Worm (Caenorhabditis elegans) whole organism, early embryonic: ENCODE measurements around the gene C36C5.14.

Experiments
- F13C5.2 ChIP-seq: sonication (generic microtip); optimal IDR thresholded peaks from 2 replicates; lab custom pipeline; 2017; ENCODE audit warnings: mild to moderate bottlenecking, missing genetic modification characterization, inconsistent platforms, missing compliant biosample characterization
- aly-1 ChIP-seq: sonication (generic microtip); optimal IDR thresholded peaks from 2 replicates; lab custom pipeline; 2016; ENCODE audit warnings: missing genetic modification characterization, missing compliant biosample characterization
- ama-1 ChIP-seq: fragments of 150-350 bp; optimal IDR thresholded peaks from 2 replicates; lab custom pipeline; 2014
- ceh-13 ChIP-seq: fragments of 200-800 bp; sonication (Bioruptor generic); optimal IDR thresholded peaks from 2 replicates; lab custom pipeline; 2018; ENCODE audit warnings: mild to moderate bottlenecking, missing genetic modification characterization, missing compliant biosample characterization
- flt-1 ChIP-seq: fragments of 200-800 bp; sonication (Bioruptor generic); IDR thresholded peaks from 2 replicates; pipeline ENCODE4 v1.3.6; 2022; ENCODE audit warnings: missing genetic modification characterization, missing compliant biosample characterization
- pes-1 ChIP-seq: fragments of 200-800 bp; sonication (Bioruptor generic); IDR thresholded peaks from 2 replicates; pipeline ENCODE4 v1.3.6; 2022; ENCODE audit warnings: missing genetic modification reagents, missing genetic modification characterization, missing compliant biosample characterization
- scrt-1 ChIP-seq: fragments of 200-800 bp; sonication (Bioruptor generic); IDR thresholded peaks from 2 replicates; pipeline ENCODE4 v1.3.6; 2022; ENCODE audit warnings: missing genetic modification characterization, missing compliant biosample characterization
- sea-1 ChIP-seq: fragments of 200-800 bp; sonication (Bioruptor generic); conservative IDR thresholded peaks from 2 replicates; pipeline ENCODE4 v1.3.6; 2022; ENCODE audit warnings: missing genetic modification characterization, missing compliant biosample characterization
- tra-4 ChIP-seq: sonication (generic microtip); optimal IDR thresholded peaks from 2 replicates; lab custom pipeline; 2017; ENCODE audit warnings: missing genetic modification characterization, missing compliant biosample characterization

ce11 chrV:3151862-3152261 lies 13.5 kb downstream of the C36C5.14 start, which contains the start of gene srab-6:
- no peak for TF ChIP-seq tra-4 (tag; lab: Kevin White, UChicago)
- TF ChIP-seq pes-1, result no peak
- no peak for TF ChIP-seq sea-1 (GFP tag; lab: Robert Waterston, UW)
- TF ChIP-seq flt-1 (GFP tag; lab: Robert Waterston, UW), result no peak
- TF ChIP-seq ceh-13 (GFP tag; lab: Kevin White, UChicago), result no peak
- no peak for TF ChIP-seq ama-1 (lab: Kevin White, UChicago)
- no peak for TF ChIP-seq scrt-1 (GFP tag; lab: Robert Waterston, UW)
- no peak for TF ChIP-seq aly-1 (tag; lab: Kevin White, UChicago)
- TF ChIP-seq F13C5.2, result no peak
